Fruit fly (Drosophila melanogaster): ENCODE measurements around the gene CheB38a.

CheB38a gene

DNA sequence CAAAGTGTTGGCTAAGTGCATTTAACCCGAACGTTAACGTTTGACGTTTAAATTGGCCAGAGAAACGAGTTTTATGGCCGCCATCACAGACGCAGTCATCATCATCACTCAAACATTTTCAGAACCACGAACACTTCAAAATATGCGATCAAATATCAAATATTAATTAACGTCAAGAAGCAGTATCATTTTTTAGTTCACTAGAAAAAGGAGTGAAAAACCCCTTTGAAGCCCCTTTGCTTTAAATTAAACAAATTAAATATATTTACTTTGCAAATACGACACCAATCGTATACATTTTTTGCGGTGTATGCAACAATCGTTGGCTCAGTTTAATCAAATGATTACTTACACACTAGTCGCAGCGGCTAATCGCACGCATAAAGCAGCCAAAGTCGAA is 26.0 kb upstream of the CheB38a start (continued):
- TF ChIP-seq bowl (GFP tag; IDR thresholded peaks at IDR 0.05): no peak
- no peak for TF ChIP-seq PHDP (tag; optimal IDR thresholded peaks at IDR 0.05)
- no peak for TF ChIP-seq ranshi (GFP tag; IDR thresholded peaks at IDR 0.05)
- no peak for TF ChIP-seq bsh (GFP tag; optimal IDR thresholded peaks at IDR 0.05)
- TF ChIP-seq dpn (GFP tag; optimal IDR thresholded peaks at IDR 0.05): no peak

dm6 chr2L:20840462-20841038 is 22.2 kb upstream of the CheB38a start, which contains the start of gene CG31676:
Gene CG31676 (plus strand): TSS chr2L:20840750.
- TF ChIP-seq CG12769 (tag; optimal IDR thresholded peaks at IDR 0.05) (peak; percentile 42), jigr1 (GFP tag; IDR thresholded peaks at IDR 0.05) (no peak), CG6175 (GFP tag; IDR thresholded peaks at IDR 0.05) (0 out of 3 replicates have a peak, but pooled peaks have one; percentile 23), seq (GFP tag; IDR thresholded peaks at IDR 0.05) (no peak), D19A (tag; optimal IDR thresholded peaks at IDR 0.05) (no peak), kay (GFP tag; optimal IDR thresholded peaks at IDR 0.05) (no peak), Ptx1 (GFP tag; IDR thresholded peaks at IDR 0.05) (no peak), CG11456 (GFP tag; IDR thresholded peaks at IDR 0.05) (0 out of 3 replicates have a peak, but pooled peaks have one; percentile 47), ci (GFP tag; IDR thresholded peaks at IDR 0.05) (peak; percentile 70), CG31441 (GFP tag; IDR thresholded peaks at IDR 0.05) (0 out of 2 replicates have a peak, but pooled peaks have one; percentile 6), CG11504 (tag; optimal IDR thresholded peaks at IDR 0.05) (no peak), az2 (GFP tag; optimal IDR thresholded peaks at IDR 0.05) (no peak), dysf (GFP tag; IDR thresholded peaks at IDR 0.05) (peak; percentile 29; the same call in 1 of the 3 replicates), CG3163 (GFP tag; optimal IDR thresholded peaks at IDR 0.05) (no peak), CG17612 (GFP tag; IDR thresholded peaks at IDR 0.05) (0 out of 2 replicates have a peak, but pooled peaks have one; percentile 23), Med (GFP tag) (peak; percentile 78), CG8944 (GFP tag; optimal IDR thresholded peaks at IDR 0.05) (no peak), HHEX (GFP tag; optimal IDR thresholded peaks at IDR 0.05) (no peak), Dref (GFP tag; IDR thresholded peaks at IDR 0.05) (no peak), CG10654 (GFP tag; optimal IDR thresholded peaks at IDR 0.05) (no peak), CG1647 (GFP tag; optimal IDR thresholded peaks at IDR 0.05) (no peak), her (GFP tag; optimal IDR thresholded peaks at IDR 0.05) (peak; percentile 24), slou (GFP tag; optimal IDR thresholded peaks at IDR 0.05) (no peak), NfI (GFP tag; optimal IDR thresholded peaks at IDR 0.05) (peak; percentile 10), pnt (GFP tag; optimal IDR thresholded peaks at IDR 0.05) (no peak), nom (GFP tag; optimal IDR thresholded peaks at IDR 0.05) (no peak), Abd-B (GFP tag; optimal IDR thresholded peaks at IDR 0.05) (no peak), eyg (GFP tag; optimal IDR thresholded peaks at IDR 0.05) (no peak), Trl (optimal IDR thresholded peaks at IDR 0.05) (peak; percentile 5 to 15), Trl (GFP tag; optimal IDR thresholded peaks at IDR 0.05) (no peak), CG30431 (GFP tag; optimal IDR thresholded peaks at IDR 0.05) (no peak), pros (GFP tag; optimal IDR thresholded peaks at IDR 0.05) (no peak), stc (GFP tag; IDR thresholded peaks at IDR 0.05) (no peak), Hmx (GFP tag; optimal IDR thresholded peaks at IDR 0.05) (no peak), CG14860 (GFP tag; IDR thresholded peaks at IDR 0.05; ENCODE audit: partially characterized antibody) (no peak), CG42726 (GFP tag; IDR thresholded peaks at IDR 0.05; ENCODE audit: partially characterized antibody) (no peak), CG10147 (GFP tag; optimal IDR thresholded peaks at IDR 0.05) (no peak), CTCF (GFP tag; optimal IDR thresholded peaks at IDR 0.05) (no peak), CG8478 (optimal IDR thresholded peaks at IDR 0.05) (no peak), fru (optimal IDR thresholded peaks at IDR 0.05) (no peak), tup (GFP tag; optimal IDR thresholded peaks at IDR 0.05) (no peak), CG10462 (GFP tag; optimal IDR thresholded peaks at IDR 0.05) (no peak), Blimp-1 (GFP tag; optimal IDR thresholded peaks at IDR 0.05) (no peak), CG17361 (GFP tag; IDR thresholded peaks at IDR 0.05) (no peak), Jarid2 (GFP tag; optimal IDR thresholded peaks at IDR 0.05) (no peak), CG2116 (GFP tag; optimal IDR thresholded peaks at IDR 0.05) (no peak)

Data from whole organism, embryonic.